Worm (Caenorhabditis elegans): ENCODE results near the gene K07G6.1.

ce11 chrII:1719153-1719552, 22.2 kb upstream of the K07G6.1 start, which contains the start of gene fbxb-48:
- TF ChIP-seq unc-39 (tag; optimal IDR thresholded peaks at IDR 0.05) (no peak), fos-1 (tag; optimal IDR thresholded peaks at IDR 0.05) (no peak), R02D3.7 (tag; optimal IDR thresholded peaks at IDR 0.05) (no peak), mml-1 (tag; optimal IDR thresholded peaks at IDR 0.05) (no peak), elt-2 (tag; optimal IDR thresholded peaks at IDR 0.05) (no peak), nfya-1 (tag; optimal IDR thresholded peaks at IDR 0.05; ENCODE audit: insufficient read depth) (no peak), unc-62 (GFP tag; optimal IDR thresholded peaks at IDR 0.05) (no peak), fkh-10 (GFP tag; optimal IDR thresholded peaks at IDR 0.05) (no peak), snpc-4 (tag; optimal IDR thresholded peaks at IDR 0.05) (no peak), nhr-77 (tag; optimal IDR thresholded peaks at IDR 0.05) (no peak), lin-15B (tag; optimal IDR thresholded peaks at IDR 0.05) (no peak)
